Fruit fly (Drosophila melanogaster) S2 (cell line): ENCODE measurements around the gene CG11755.

ENCODE experiments used
- CG8478 ChIP-seq: fragments of >200 bp; optimal IDR thresholded peaks from 2 replicates; lab custom pipeline; 2018
- CTCF ChIP-seq, 2 experiments: fragments of >200 bp; optimal IDR thresholded peaks; 2 replicates each; lab custom pipeline; 2018

The CG11755 gene

DNA sequence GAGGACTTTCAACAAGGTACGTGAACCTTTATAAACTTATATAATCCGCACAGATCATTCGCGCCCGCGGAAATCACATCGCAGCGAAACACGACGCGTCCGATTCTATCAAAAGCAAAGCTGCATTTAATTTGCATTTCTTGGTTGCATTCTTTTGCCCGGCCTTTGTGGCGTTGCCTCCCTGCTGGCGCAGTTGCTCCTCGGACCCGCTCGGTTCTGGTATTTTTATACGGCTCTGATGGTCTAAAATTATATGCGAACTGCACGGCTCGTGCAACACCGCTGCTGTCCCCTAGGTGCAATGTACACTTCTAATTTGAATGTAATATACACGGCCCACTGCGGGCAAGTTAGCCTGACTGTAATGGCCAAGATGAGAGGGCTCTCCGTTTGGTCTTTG lies 41.6 kb downstream of the CG11755 start, which contains the start of gene Cks85A:
TSS of gene Cks85A (minus strand) at position 101 of the 400 bp plus-strand sequence.
- TF ChIP-seq CG8478 (lab: Kevin White, UChicago) (no peak), CTCF (optimal IDR thresholded peaks at IDR 0.05; lab: Kevin White, UChicago) (no peak)

DNA sequence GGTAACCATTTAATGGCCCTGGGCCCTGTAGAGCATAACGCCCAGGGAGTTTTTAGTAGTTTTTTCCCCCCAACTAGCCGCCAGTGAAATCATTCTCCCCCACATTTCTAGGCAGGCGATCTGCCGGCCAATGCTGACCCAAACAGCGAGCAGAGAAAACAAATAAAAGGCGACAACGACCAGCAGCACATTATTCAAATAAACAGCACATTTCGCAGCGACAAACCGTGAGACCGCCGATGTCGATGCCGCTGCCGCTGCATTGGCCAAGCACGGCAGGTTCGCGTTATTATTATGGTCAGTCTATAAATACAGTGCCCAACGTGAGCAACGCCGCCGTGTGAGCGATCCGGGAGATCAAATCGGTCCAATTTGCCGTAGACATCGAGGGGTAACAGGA lies 42.2 kb downstream of the CG11755 start, which contains the start of gene CG11760:
TSS of gene CG11760 (plus strand) at position 301 of the 400 bp plus-strand sequence.
- TF ChIP-seq CG8478 (lab: Kevin White, UChicago) (no peak), CTCF (optimal IDR thresholded peaks at IDR 0.05; lab: Kevin White, UChicago) (no peak)

DNA sequence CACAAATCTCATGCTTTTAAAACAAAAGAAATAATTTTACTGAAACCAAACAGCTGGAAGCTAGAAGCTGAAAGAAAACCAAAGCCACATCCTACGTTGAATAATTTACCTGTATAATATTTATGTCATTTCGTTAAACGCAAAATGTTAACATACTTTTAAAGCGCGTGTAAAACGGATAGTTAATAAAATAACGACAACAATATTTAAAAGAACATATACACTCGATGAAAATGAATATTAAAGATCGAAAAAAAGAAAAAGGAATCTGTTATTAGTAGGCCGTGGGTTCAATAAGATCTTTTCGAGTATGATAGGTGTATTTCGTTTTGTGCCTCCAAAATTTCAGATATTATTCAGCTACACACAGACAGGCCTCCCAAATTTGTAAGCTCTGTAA lies 44.4 kb downstream of the CG11755 start, which contains the start of gene CG8136:
TSS of gene CG8136 (plus strand) at position 301 of the 400 bp plus-strand sequence.
- no peak for TF ChIP-seq CTCF (optimal IDR thresholded peaks at IDR 0.05; lab: Kevin White, UChicago)
- no peak for TF ChIP-seq CG8478 (lab: Kevin White, UChicago)

DNA sequence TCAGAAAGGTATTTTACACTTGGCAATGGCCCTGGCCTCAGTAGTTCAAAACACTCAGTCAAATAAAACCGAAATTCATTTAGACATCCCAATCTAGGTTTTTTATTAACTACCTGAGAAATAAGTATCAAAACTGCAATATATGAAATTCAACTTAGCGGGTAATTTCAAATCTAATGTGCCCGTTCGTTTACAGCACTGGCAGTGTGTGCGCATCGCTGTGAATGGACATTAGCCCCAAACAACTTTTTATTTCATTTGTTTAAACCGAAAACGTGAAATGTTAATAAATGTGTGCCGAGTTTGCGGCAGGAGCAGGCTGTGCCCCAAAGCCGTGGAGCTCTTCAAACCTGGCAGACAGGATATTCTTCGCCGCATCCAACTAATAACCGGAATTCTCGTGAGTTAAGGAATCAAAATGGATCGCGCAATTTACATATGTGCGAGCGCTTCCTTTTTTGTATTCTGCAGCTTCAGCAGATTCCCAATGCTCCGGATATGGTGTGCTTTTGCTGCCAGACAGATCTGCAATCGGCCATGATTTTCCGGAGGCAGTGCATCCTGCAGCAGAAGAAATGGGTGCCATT lies 46.3 kb downstream of the CG11755 start, which contains the start of gene nom:
TSS of gene nom (plus strand) at position 213 of the 587 bp plus-strand sequence.
- TF ChIP-seq CG8478 (lab: Kevin White, UChicago) (no peak), CTCF (optimal IDR thresholded peaks at IDR 0.05; lab: Kevin White, UChicago) (no peak)

DNA sequence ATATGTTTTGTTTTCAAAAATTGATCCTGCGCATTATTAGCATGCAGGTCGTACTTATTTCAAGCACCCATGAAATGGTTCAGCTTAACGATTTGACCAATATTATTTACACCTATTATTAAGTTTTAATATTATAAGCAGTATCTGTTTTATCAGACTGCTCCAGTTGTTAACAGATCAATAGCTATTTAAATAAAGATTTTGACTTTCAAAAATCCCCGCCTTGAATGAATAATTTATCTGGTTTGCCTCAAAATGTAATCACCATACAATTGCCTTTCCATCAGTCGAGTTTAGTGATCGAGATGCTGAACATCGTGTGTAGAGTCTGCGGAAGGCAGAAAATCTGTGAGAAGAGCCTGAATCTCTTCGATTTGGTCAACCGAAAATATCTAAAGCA lies 48.5 kb downstream of the CG11755 start, which contains the start of gene ouib:
TSS of gene ouib (plus strand) at position 301 of the 400 bp plus-strand sequence.
- TF ChIP-seq CG8478 (lab: Kevin White, UChicago) (no peak), CTCF (optimal IDR thresholded peaks at IDR 0.05; lab: Kevin White, UChicago) (no peak)

DNA sequence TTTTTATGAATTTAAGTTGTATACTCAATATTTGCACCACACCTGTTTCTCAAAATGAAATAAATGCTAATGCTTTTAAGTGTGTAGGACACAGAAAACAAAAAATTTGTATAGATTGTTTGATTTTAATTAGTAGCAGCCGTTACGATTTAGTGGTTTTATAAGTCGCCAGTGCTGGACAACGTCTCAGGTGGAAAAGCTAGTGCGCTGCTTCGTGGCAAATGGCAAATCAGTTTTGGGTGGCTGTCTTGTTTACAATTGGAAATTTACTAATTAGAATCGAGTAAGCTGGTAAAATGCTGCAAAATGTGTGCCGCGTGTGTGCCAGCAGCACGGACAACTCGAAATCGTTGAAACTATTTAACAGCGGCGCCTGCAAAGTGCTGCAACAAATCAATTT lies 49.9 kb downstream of the CG11755 start, which contains the start of gene CG8159:
TSS of gene CG8159 (plus strand) at position 223 of the 400 bp plus-strand sequence.
- TF ChIP-seq CG8478 (lab: Kevin White, UChicago) = no peak
- no peak for TF ChIP-seq CTCF (optimal IDR thresholded peaks at IDR 0.05; lab: Kevin White, UChicago)
